Worm (Caenorhabditis elegans) whole organism, L1 larva: ENCODE data around the gene C05B5.16.

Experiments
- C34B4.2 ChIP-seq: sonication (generic microtip); optimal IDR thresholded peaks from 2 replicates; lab custom pipeline; 2017; ENCODE audit warnings: mild to moderate bottlenecking, missing genetic modification characterization, missing compliant biosample characterization
- aly-2 ChIP-seq: fragments of 150-350 bp; optimal IDR thresholded peaks from 2 replicates; lab custom pipeline; 2014; ENCODE audit warnings: missing biosample characterization, missing genetic modification characterization
- efl-1 ChIP-seq, 4 experiments: fragments of 150-350 bp; optimal IDR thresholded peaks in 3 of 4; peaks in 1 of 4; 1 replicate in 1 of 4; 2 replicates in 3 of 4; lab custom pipeline; 2014; ENCODE audit warnings: missing biosample characterization in 2 of 4, missing genetic modification characterization in 2 of 4, missing genetic modification reagents in 2 of 4
- fkh-10 ChIP-seq: sonication (generic microtip); optimal IDR thresholded peaks from 2 replicates; lab custom pipeline; 2017; ENCODE audit warnings: missing biosample characterization, missing genetic modification reagents, missing genetic modification characterization
- lin-14 ChIP-seq: fragments of 200-800 bp; sonication (Bioruptor generic); optimal IDR thresholded peaks from 2 replicates; lab custom pipeline; 2018; ENCODE audit warnings: mild to moderate bottlenecking, missing genetic modification characterization, moderate library complexity, missing compliant biosample characterization
- nhr-20 ChIP-seq: sonication (generic microtip); optimal IDR thresholded peaks from 2 replicates; lab custom pipeline; 2016; ENCODE audit warnings: mild to moderate bottlenecking, missing genetic modification characterization, missing compliant biosample characterization
- nhr-28 ChIP-seq: fragments of 150-350 bp; optimal IDR thresholded peaks from 2 replicates; lab custom pipeline; 2014; ENCODE audit warnings: missing biosample characterization, missing genetic modification characterization
- nhr-77 ChIP-seq: fragments of 150-350 bp; optimal IDR thresholded peaks from 2 replicates; lab custom pipeline; 2014; ENCODE audit warnings: missing biosample characterization, missing genetic modification characterization
- swsn-7 ChIP-seq: sonication (generic microtip); optimal IDR thresholded peaks from 2 replicates; lab custom pipeline; 2016; ENCODE audit warnings: missing genetic modification characterization, missing compliant biosample characterization

ce11 chrIII:9997890-9998289, 14.3 kb upstream of the C05B5.16 start, which contains the start of gene pqn-8:
- TF ChIP-seq lin-14 (GFP tag; lab: Kevin White, UChicago) = no peak
- TF ChIP-seq fkh-10 (GFP tag; lab: Kevin White, UChicago) = no peak
- TF ChIP-seq efl-1 (optimal IDR thresholded peaks at IDR 0.05; lab: Kevin White, UChicago) = no peak
- TF ChIP-seq efl-1 (GFP tag; optimal IDR thresholded peaks at IDR 0.05 in 1 of 2; lab: Kevin White, UChicago) = no peak
- TF ChIP-seq nhr-77 = no peak
- no peak for TF ChIP-seq nhr-28 (tag; lab: Kevin White, UChicago)
- no peak for TF ChIP-seq C34B4.2 (tag; lab: Kevin White, UChicago)
- no peak for TF ChIP-seq swsn-7 (tag; lab: Kevin White, UChicago)
- TF ChIP-seq aly-2 (tag; lab: Kevin White, UChicago) = no peak
- TF ChIP-seq nhr-20 (tag; lab: Kevin White, UChicago) = no peak
